Worm (Caenorhabditis elegans): ENCODE data around the gene sorf-2.

ce11 chrIII:5290230-5290629 is 36.2 kb upstream of the sorf-2 start:
- TF ChIP-seq zag-1 (tag; optimal IDR thresholded peaks at IDR 0.05): no peak
- TF ChIP-seq nhr-11 (tag; optimal IDR thresholded peaks at IDR 0.05): no peak
- TF ChIP-seq nhr-10 (tag; optimal IDR thresholded peaks at IDR 0.05): no peak
- no peak for TF ChIP-seq unc-39 (tag; optimal IDR thresholded peaks at IDR 0.05)
- TF ChIP-seq blmp-1 (tag; optimal IDR thresholded peaks at IDR 0.05; ENCODE audit: insufficient read depth): no peak
- no peak for TF ChIP-seq lin-13 (GFP tag; optimal IDR thresholded peaks at IDR 0.05)
- TF ChIP-seq elt-1 (tag; optimal IDR thresholded peaks at IDR 0.05): no peak
- TF ChIP-seq aly-2 (tag; optimal IDR thresholded peaks at IDR 0.05): no peak

All from whole organism, L2 larva.